Fruit fly (Drosophila melanogaster): ENCODE measurements around the gene a6.

a6 gene

dm6 chrX:1647876-1648275 lies 47.8 kb downstream of the a6 start:
- TF ChIP-seq rgr (GFP tag; optimal IDR thresholded peaks at IDR 0.05): no peak
- TF ChIP-seq Dfd (GFP tag; optimal IDR thresholded peaks at IDR 0.05): peak; percentile 97

- TF ChIP-seq GATAd (GFP tag; optimal IDR thresholded peaks at IDR 0.05) (no peak), Dfd (GFP tag; optimal IDR thresholded peaks at IDR 0.05) (peak; percentile 44)
Measured at dm6 chrX:1643640-1644039, 52.0 kb downstream of the a6 start.
